Fruit fly (Drosophila melanogaster) whole organism, embryonic: ENCODE results near the gene Cep164.

ENCODE experiments used
- Abd-B ChIP-seq: fragments of 200-800 bp; sonication (Bioruptor generic); optimal IDR thresholded peaks from 2 replicates; lab custom pipeline; 2018; ENCODE audit warnings: missing biosample characterization, mild to moderate bottlenecking, missing genetic modification characterization, moderate library complexity
- Aef1 ChIP-seq: fragments of 200-800 bp; sonication (Bioruptor generic); IDR thresholded peaks from 3 replicates; pipeline ENCODE4 v1.3.6; 2022; ENCODE audit warnings: missing biosample characterization, missing genetic modification characterization
- Awh ChIP-seq: fragments of 200-800 bp; sonication (Bioruptor generic); IDR thresholded peaks from 2 replicates; pipeline ENCODE4, ENCODE4 v1.3.6; 2022; ENCODE audit warnings: missing biosample characterization, missing genetic modification characterization
- B-H1 ChIP-seq: fragments of 200-800 bp; sonication (Bioruptor generic); IDR thresholded peaks from 3 replicates; pipeline ENCODE4 v1.3.6; 2022; ENCODE audit warnings: missing biosample characterization, missing genetic modification characterization
- Blimp-1 ChIP-seq: fragments of 200-800 bp; sonication (Bioruptor generic); optimal IDR thresholded peaks from 3 replicates; lab custom pipeline; 2018; ENCODE audit warnings: missing biosample characterization, missing genetic modification characterization, mild to moderate bottlenecking, moderate library complexity, missing genetic modification reagents
- BtbVII ChIP-seq: fragments of 200-800 bp; sonication (Bioruptor generic); optimal IDR thresholded peaks from 3 replicates; lab custom pipeline; 2017; ENCODE audit warnings: missing biosample characterization, mild to moderate bottlenecking, missing genetic modification characterization
- CG11723 ChIP-seq: fragments of 200-800 bp; sonication (Bioruptor generic); optimal IDR thresholded peaks from 2 replicates; lab custom pipeline; 2017; ENCODE audit warnings: missing biosample characterization, mild to moderate bottlenecking, missing genetic modification characterization
- CG14965 ChIP-seq: fragments of 200-800 bp; sonication (Bioruptor generic); optimal IDR thresholded peaks from 2 replicates; lab custom pipeline; 2016; ENCODE audit warnings: missing biosample characterization, missing genetic modification characterization, borderline replicate concordance
- CG17328 ChIP-seq: fragments of 200-800 bp; sonication (Bioruptor generic); IDR thresholded peaks from 2 replicates; pipeline ENCODE4 v1.3.6; 2022; ENCODE audit warnings: missing biosample characterization, missing genetic modification characterization
- CG17568 ChIP-seq: fragments of 200-800 bp; sonication (Bioruptor generic); optimal IDR thresholded peaks from 2 replicates; lab custom pipeline; 2018; ENCODE audit warnings: missing biosample characterization, mild to moderate bottlenecking, missing genetic modification characterization, moderate library complexity
- CG2120 ChIP-seq: fragments of 200-800 bp; sonication (Bioruptor generic); optimal IDR thresholded peaks from 3 replicates; lab custom pipeline; 2016; ENCODE audit warnings: missing biosample characterization, missing genetic modification characterization
- CG30403 ChIP-seq: fragments of 200-800 bp; sonication (Bioruptor generic); optimal IDR thresholded peaks from 3 replicates; lab custom pipeline; 2016; ENCODE audit warnings: missing biosample characterization, missing genetic modification characterization
- CG31224 ChIP-seq: fragments of 200-800 bp; sonication (Bioruptor generic); IDR thresholded peaks from 2 replicates; pipeline ENCODE4 v1.3.6; 2022; ENCODE audit warnings: missing biosample characterization, missing genetic modification characterization
- CG4404 ChIP-seq: fragments of 200-800 bp; sonication (Bioruptor generic); IDR thresholded peaks from 2 replicates; pipeline ENCODE4 v1.3.6; 2022; ENCODE audit warnings: missing biosample characterization, missing genetic modification characterization
- CG6689 ChIP-seq: fragments of 200-800 bp; sonication (Bioruptor generic); IDR thresholded peaks from 2 replicates; pipeline ENCODE4 v1.3.6; 2022; ENCODE audit warnings: missing biosample characterization, missing genetic modification characterization
- CG6813 ChIP-seq: fragments of 200-800 bp; sonication (Bioruptor generic); optimal IDR thresholded peaks from 2 replicates; lab custom pipeline; 2017; ENCODE audit warnings: missing biosample characterization, missing genetic modification characterization, mild to moderate bottlenecking, moderate library complexity, missing genetic modification reagents
- CG6854 ChIP-seq: fragments of 200-800 bp; sonication (Bioruptor generic); optimal IDR thresholded peaks from 3 replicates; lab custom pipeline; 2017; ENCODE audit warnings: missing biosample characterization, mild to moderate bottlenecking, missing genetic modification characterization
- CG7556 ChIP-seq: fragments of 200-800 bp; sonication (Bioruptor generic); optimal IDR thresholded peaks from 2 replicates; lab custom pipeline; 2017; ENCODE audit warnings: missing biosample characterization, mild to moderate bottlenecking, missing genetic modification characterization
- CG9215 ChIP-seq: fragments of 200-800 bp; sonication (Bioruptor generic); IDR thresholded peaks from 2 replicates; pipeline ENCODE4 v1.3.6; 2022; ENCODE audit warnings: missing biosample characterization, missing genetic modification characterization
- CG9876 ChIP-seq: fragments of 200-800 bp; sonication (Bioruptor generic); optimal IDR thresholded peaks from 2 replicates; lab custom pipeline; 2016; ENCODE audit warnings: missing biosample characterization, missing genetic modification characterization
- CTCF ChIP-seq: fragments of 200-800 bp; sonication (Bioruptor generic); optimal IDR thresholded peaks from 2 replicates; lab custom pipeline; 2017; ENCODE audit warnings: missing biosample characterization, mild to moderate bottlenecking, missing genetic modification characterization, moderate library complexity
- CrebB ChIP-seq: fragments of 200-800 bp; sonication (Bioruptor generic); optimal IDR thresholded peaks from 3 replicates; lab custom pipeline; 2018; ENCODE audit warnings: missing biosample characterization, mild to moderate bottlenecking, missing genetic modification characterization
- Drgx ChIP-seq: fragments of 200-800 bp; sonication (Bioruptor generic); IDR thresholded peaks from 2 replicates; pipeline ENCODE4 v1.3.6; 2022; ENCODE audit warnings: missing biosample characterization, missing genetic modification characterization
- Hr78 ChIP-seq, 2 experiments: fragments of 200-800 bp in 1 of 2; fragments of >200 bp in 1 of 2; sonication (Bioruptor generic) in 1 of 2; optimal IDR thresholded peaks; 2 replicates each; lab custom pipeline; 2017 to 2019; ENCODE audit warnings: missing biosample characterization in 2 of 2, missing genetic modification characterization in 2 of 2, mild to moderate bottlenecking in 1 of 2, moderate library complexity in 1 of 2
- Lpt ChIP-seq: fragments of >200 bp; optimal IDR thresholded peaks from 2 replicates; lab custom pipeline; 2018; ENCODE audit warnings: missing biosample characterization, missing genetic modification characterization
- MTF-1 ChIP-seq: fragments of 200-800 bp; sonication (Bioruptor generic); optimal IDR thresholded peaks from 2 replicates; lab custom pipeline; 2018; ENCODE audit warnings: missing biosample characterization, mild to moderate bottlenecking, missing genetic modification characterization, borderline replicate concordance
- NC2α ChIP-seq: fragments of 200-800 bp; sonication (Bioruptor generic); optimal IDR thresholded peaks from 2 replicates; lab custom pipeline; 2016; ENCODE audit warnings: missing biosample characterization, missing genetic modification characterization
- Neu2 ChIP-seq: fragments of 200-800 bp; sonication (Bioruptor generic); optimal IDR thresholded peaks from 3 replicates; lab custom pipeline; 2016; ENCODE audit warnings: missing biosample characterization, missing genetic modification characterization, borderline replicate concordance
- Nf-YC ChIP-seq: fragments of 200-800 bp; optimal IDR thresholded peaks from 3 replicates; lab custom pipeline; 2019; ENCODE audit warnings: missing biosample characterization, mild to moderate bottlenecking, missing genetic modification characterization, moderate library complexity
- Sox102F ChIP-seq: fragments of 200-800 bp; sonication (Bioruptor generic); optimal IDR thresholded peaks from 2 replicates; lab custom pipeline; 2018; ENCODE audit warnings: missing biosample characterization, mild to moderate bottlenecking, missing genetic modification characterization, moderate library complexity
- Usf ChIP-seq: fragments of 200-800 bp; sonication (Bioruptor generic); optimal IDR thresholded peaks from 2 replicates; lab custom pipeline; 2017; ENCODE audit warnings: missing genotype, missing biosample characterization, missing genetic modification characterization
- aop ChIP-seq: fragments of 200-800 bp; sonication (Bioruptor generic); IDR thresholded peaks from 2 replicates; pipeline ENCODE4 v1.3.6; 2022; ENCODE audit warnings: missing biosample characterization, missing genetic modification characterization
- bowl ChIP-seq: fragments of 200-800 bp; sonication (Bioruptor generic); IDR thresholded peaks from 2 replicates; pipeline ENCODE4 v1.3.6; 2022; ENCODE audit warnings: missing biosample characterization, missing genetic modification characterization
- cad ChIP-seq: fragments of >200 bp; optimal IDR thresholded peaks from 2 replicates; lab custom pipeline; 2017; ENCODE audit warnings: missing biosample characterization, missing genetic modification characterization
- chinmo ChIP-seq: fragments of 200-800 bp; sonication (Bioruptor generic); IDR thresholded peaks from 4 replicates; pipeline ENCODE4 v1.3.6; 2022; ENCODE audit warnings: missing biosample characterization, missing genetic modification characterization; ENCODE audit not compliant: partially characterized antibody
- dm ChIP-seq: fragments of 200-800 bp; sonication (Bioruptor generic); optimal IDR thresholded peaks from 3 replicates; lab custom pipeline; 2016; ENCODE audit warnings: missing biosample characterization, missing genetic modification characterization
- lilli ChIP-seq: fragments of 200-800 bp; sonication (Bioruptor generic); optimal IDR thresholded peaks from 3 replicates; lab custom pipeline; 2016; ENCODE audit warnings: missing biosample characterization, missing genetic modification characterization
- lmd ChIP-seq: fragments of 200-800 bp; sonication (Bioruptor generic); IDR thresholded peaks from 2 replicates; pipeline ENCODE4 v1.3.6; 2022; ENCODE audit warnings: missing biosample characterization, missing genetic modification characterization
- oc ChIP-seq: fragments of 200-800 bp; sonication (Bioruptor generic); optimal IDR thresholded peaks from 2 replicates; lab custom pipeline; 2018; ENCODE audit warnings: missing biosample characterization, mild to moderate bottlenecking, missing genetic modification characterization, moderate library complexity
- onecut ChIP-seq: fragments of 200-800 bp; sonication (Bioruptor generic); IDR thresholded peaks from 2 replicates; pipeline ENCODE4 v1.3.6; 2022; ENCODE audit warnings: missing biosample characterization, missing genetic modification characterization
- pros ChIP-seq: fragments of 200-800 bp; sonication (Bioruptor generic); optimal IDR thresholded peaks from 3 replicates; lab custom pipeline; 2019; ENCODE audit warnings: missing biosample characterization, mild to moderate bottlenecking, missing genetic modification characterization, moderate library complexity
- psq ChIP-seq: fragments of 200-800 bp; sonication (Bioruptor generic); optimal IDR thresholded peaks from 2 replicates; lab custom pipeline; 2017; ENCODE audit warnings: missing biosample characterization, missing genetic modification characterization
- rib ChIP-seq: fragments of 200-800 bp; sonication (Bioruptor generic); IDR thresholded peaks from 2 replicates; pipeline ENCODE4 v1.3.6; 2022; ENCODE audit warnings: missing biosample characterization, missing genetic modification characterization
- sens ChIP-seq: fragments of 200-800 bp; sonication (Bioruptor generic); peaks from one replicate; lab custom pipeline; 2016; ENCODE audit warnings: missing biosample characterization, missing genetic modification characterization
- slbo ChIP-seq: fragments of 200-800 bp; sonication (Bioruptor generic); IDR thresholded peaks from 2 replicates; pipeline ENCODE4 v1.3.6; 2022; ENCODE audit warnings: missing biosample characterization, missing genetic modification characterization
- slp2 ChIP-seq: fragments of 200-800 bp; sonication (Bioruptor generic); optimal IDR thresholded peaks from 2 replicates; lab custom pipeline; 2016; ENCODE audit warnings: missing biosample characterization, missing genetic modification characterization
- sna ChIP-seq: fragments of 200-800 bp; sonication (Bioruptor generic); IDR thresholded peaks from 2 replicates; pipeline ENCODE4 v1.3.6; 2022; ENCODE audit warnings: missing biosample characterization, missing genetic modification characterization; ENCODE audit not compliant: partially characterized antibody
- so ChIP-seq: fragments of 200-800 bp; sonication (Bioruptor generic); IDR thresholded peaks from 3 replicates; pipeline ENCODE4 v1.3.6; 2022; ENCODE audit warnings: missing biosample characterization, missing genetic modification characterization
- ssp ChIP-seq: fragments of 200-800 bp; sonication (Bioruptor generic); IDR thresholded peaks from 2 replicates; pipeline ENCODE4 v1.3.6; 2022; ENCODE audit warnings: missing biosample characterization, missing genetic modification characterization
- stc ChIP-seq: fragments of 200-800 bp; sonication (Bioruptor generic); IDR thresholded peaks from 2 replicates; pipeline ENCODE4 v1.3.6; 2022; ENCODE audit warnings: missing biosample characterization, missing genetic modification characterization
- tna ChIP-seq: fragments of 200-800 bp; sonication (Bioruptor generic); IDR thresholded peaks from 2 replicates; pipeline ENCODE4 v1.3.6; 2022; ENCODE audit warnings: missing biosample characterization, missing genetic modification characterization; ENCODE audit not compliant: partially characterized antibody
- z ChIP-seq: fragments of 200-800 bp; sonication (Bioruptor generic); IDR thresholded peaks from 3 replicates; pipeline ENCODE4 v1.3.6; 2022; ENCODE audit warnings: missing biosample characterization, missing genetic modification characterization

Gene Cep164

DNA sequence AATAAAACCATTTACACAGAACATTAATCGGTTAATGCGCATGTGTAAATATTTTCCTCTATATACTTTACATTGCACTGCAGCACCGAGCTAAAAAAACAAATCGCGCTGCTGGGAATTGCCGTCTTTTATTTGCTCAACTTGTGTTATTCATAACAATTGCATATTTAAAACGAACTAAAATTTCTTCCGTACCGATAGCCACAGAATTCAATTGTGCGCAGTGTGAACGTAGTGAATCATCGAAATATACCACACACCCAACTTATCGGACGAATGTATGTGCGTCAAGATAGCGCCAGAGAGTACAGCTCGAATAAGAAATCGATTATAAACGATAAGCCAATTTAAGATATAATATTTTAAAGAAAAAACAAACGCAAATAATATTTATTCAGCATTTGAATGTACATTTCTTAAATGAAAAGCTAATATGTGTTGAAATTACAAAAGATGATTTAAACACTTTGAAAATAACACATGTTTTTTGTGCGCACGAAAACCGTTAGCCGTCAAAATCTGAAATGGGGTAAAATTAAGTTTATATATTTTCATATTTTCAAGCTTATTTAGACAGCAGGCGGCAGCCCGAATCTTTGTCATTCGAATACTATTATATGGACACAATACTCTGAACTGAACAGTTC is 22.9 kb upstream of the Cep164 start, which contains the start of the genes vap and CG12698 (continued):
- TF ChIP-seq Usf (GFP tag; lab: Kevin White, UChicago) = no peak
- TF ChIP-seq Neu2 = no peak
- no peak for TF ChIP-seq Hr78 (GFP tag; optimal IDR thresholded peaks at IDR 0.05; lab: Kevin White, UChicago)
- TF ChIP-seq sens (GFP tag; lab: Kevin White, UChicago) = peak; percentile 69
- TF ChIP-seq cad (GFP tag; lab: Kevin White, UChicago) = no peak
- TF ChIP-seq Sox102F (GFP tag; lab: Kevin White, UChicago) = no peak
- TF ChIP-seq B-H1 (GFP tag; lab: Robert Waterston, UW) = no peak
- no peak for TF ChIP-seq CG6689 (GFP tag; lab: Robert Waterston, UW)
- no peak for TF ChIP-seq NC2α
- peak; percentile 2 for TF ChIP-seq dm (GFP tag; lab: Kevin White, UChicago)
- TF ChIP-seq tna = peak; percentile 54; the same call in 1 of the 2 replicates
- no peak for TF ChIP-seq CG30403 (GFP tag; lab: Kevin White, UChicago)
- no peak for TF ChIP-seq Abd-B (GFP tag; lab: Kevin White, UChicago)
- TF ChIP-seq Awh (GFP tag; lab: Robert Waterston, UW) = no peak
- TF ChIP-seq Nf-YC (tag; lab: Kevin White, UChicago) = no peak
- TF ChIP-seq CG4404 (GFP tag; lab: Robert Waterston, UW) = no peak
- TF ChIP-seq Drgx (GFP tag; lab: Robert Waterston, UW) = no peak
- no peak for TF ChIP-seq CG6813 (GFP tag; lab: Kevin White, UChicago)
- TF ChIP-seq aop (GFP tag; lab: Robert Waterston, UW) = no peak
- no peak for TF ChIP-seq CrebB
- no peak for TF ChIP-seq CG17328 (GFP tag; lab: Robert Waterston, UW)
- no peak for TF ChIP-seq bowl (GFP tag; lab: Robert Waterston, UW)
- TF ChIP-seq psq (GFP tag; lab: Kevin White, UChicago) = no peak
- no peak for TF ChIP-seq chinmo (GFP tag; lab: Robert Waterston, UW)
- TF ChIP-seq Blimp-1 (GFP tag; lab: Kevin White, UChicago) = no peak
- no peak for TF ChIP-seq pros (GFP tag; lab: Kevin White, UChicago)
- TF ChIP-seq Lpt = no peak
- no peak for TF ChIP-seq CG6854 (GFP tag; lab: Kevin White, UChicago)
- TF ChIP-seq Aef1 (GFP tag; lab: Robert Waterston, UW) = no peak
- TF ChIP-seq onecut (GFP tag; lab: Robert Waterston, UW) = peak; percentile 43; the same call in 1 of the 2 replicates
- no peak for TF ChIP-seq CG7556 (GFP tag; lab: Kevin White, UChicago)
- no peak for TF ChIP-seq CTCF
- no peak for TF ChIP-seq so (GFP tag; lab: Robert Waterston, UW)
- peak; percentile 75 for TF ChIP-seq ssp (GFP tag; lab: Robert Waterston, UW)
- TF ChIP-seq CG31224 (GFP tag; lab: Robert Waterston, UW) = no peak
- no peak for TF ChIP-seq stc
- no peak for TF ChIP-seq CG9215 (GFP tag; lab: Robert Waterston, UW)
- TF ChIP-seq BtbVII (GFP tag; lab: Kevin White, UChicago) = no peak
- no peak for TF ChIP-seq rib
- no peak for TF ChIP-seq z
- TF ChIP-seq slp2 (GFP tag; lab: Kevin White, UChicago) = no peak
- TF ChIP-seq lmd (GFP tag; lab: Robert Waterston, UW) = no peak
- peak; percentile 35; the same call in 1 of the 2 replicates for TF ChIP-seq sna (GFP tag; lab: Robert Waterston, UW)
- TF ChIP-seq oc (tag; lab: Kevin White, UChicago) = no peak
- TF ChIP-seq CG14965 = no peak
- no peak for TF ChIP-seq CG9876 (GFP tag; lab: Kevin White, UChicago)
- TF ChIP-seq slbo (GFP tag; lab: Robert Waterston, UW) = no peak
- no peak for TF ChIP-seq MTF-1 (GFP tag; lab: Kevin White, UChicago)
- peak; percentile 6 for TF ChIP-seq lilli (GFP tag; lab: Kevin White, UChicago)
- peak; percentile 8 for TF ChIP-seq CG2120 (GFP tag; lab: Kevin White, UChicago)
- no peak for TF ChIP-seq CG17568 (GFP tag; lab: Kevin White, UChicago)
- TF ChIP-seq CG11723 (GFP tag; lab: Kevin White, UChicago) = no peak
